Worm (Caenorhabditis elegans) whole organism, early embryonic: ENCODE results near the gene Y62H9A.3.

Experiments
- F13C5.2 ChIP-seq: sonication (generic microtip); optimal IDR thresholded peaks from 2 replicates; lab custom pipeline; 2017; ENCODE audit warnings: mild to moderate bottlenecking, missing genetic modification characterization, inconsistent platforms, missing compliant biosample characterization
- ceh-36 ChIP-seq: sonication (generic microtip); optimal IDR thresholded peaks from 2 replicates; lab custom pipeline; 2016; ENCODE audit warnings: missing genetic modification characterization, inconsistent platforms, missing compliant biosample characterization
- hmbx-1 ChIP-seq: sonication (generic microtip); optimal IDR thresholded peaks from 2 replicates; lab custom pipeline; 2016; ENCODE audit warnings: mild to moderate bottlenecking, missing genetic modification characterization, missing compliant biosample characterization
- pes-1 ChIP-seq: fragments of 200-800 bp; sonication (Bioruptor generic); IDR thresholded peaks from 2 replicates; pipeline ENCODE4 v1.3.6; 2022; ENCODE audit warnings: missing genetic modification reagents, missing genetic modification characterization, missing compliant biosample characterization
- scrt-1 ChIP-seq: fragments of 200-800 bp; sonication (Bioruptor generic); IDR thresholded peaks from 2 replicates; pipeline ENCODE4 v1.3.6; 2022; ENCODE audit warnings: missing genetic modification characterization, missing compliant biosample characterization

- TF ChIP-seq pes-1 (GFP tag; lab: Robert Waterston, UW) (no peak), ceh-36 (tag; lab: Kevin White, UChicago) (no peak), hmbx-1 (tag; lab: Kevin White, UChicago) (no peak), scrt-1 (GFP tag; lab: Robert Waterston, UW) (no peak), F13C5.2 (no peak)
These were observed 18.3 kb upstream of the Y62H9A.3 start, which contains the start of gene Y62H9A.9 for ce11 chrX:11898040-11898439.
